Worm (Caenorhabditis elegans) whole organism, late embryonic: Measurements from ENCODE around the gene acp-4.

Experiments
- elt-2 ChIP-seq: sonication (generic microtip); optimal IDR thresholded peaks from 2 replicates; lab custom pipeline; 2016; ENCODE audit warnings: missing genetic modification reagents, missing genetic modification characterization, missing compliant biosample characterization
- hlh-30 ChIP-seq: sonication (generic microtip); optimal IDR thresholded peaks from 2 replicates; lab custom pipeline; 2017; ENCODE audit warnings: antibody characterized with exemption, missing genetic modification characterization, missing compliant biosample characterization; ENCODE audit not compliant: insufficient read depth
- pha-4 ChIP-seq: fragments of 150-350 bp; optimal IDR thresholded peaks from 2 replicates; lab custom pipeline; 2018; ENCODE audit warnings: missing biosample characterization, missing genetic modification reagents, missing genetic modification characterization
- pqm-1 ChIP-seq: sonication (generic microtip); optimal IDR thresholded peaks from 2 replicates; lab custom pipeline; 2016; ENCODE audit warnings: missing genetic modification characterization, missing compliant biosample characterization
- sox-4 ChIP-seq: sonication (generic microtip); optimal IDR thresholded peaks from 2 replicates; lab custom pipeline; 2017; ENCODE audit warnings: mild to moderate bottlenecking, missing genetic modification characterization, inconsistent platforms, missing compliant biosample characterization

- TF ChIP-seq pha-4 (tag; lab: Kevin White, UChicago) (no peak), elt-2 (tag; lab: Kevin White, UChicago) (no peak), pqm-1 (no peak), sox-4 (tag; lab: Kevin White, UChicago) (no peak), hlh-30 (no peak)
Measured at ce11 chrII:8483124-8483792, 48.4 kb upstream of the acp-4 start.
